Worm (Caenorhabditis elegans) whole organism, early embryonic: ENCODE data around the gene T19D12.6.

ENCODE experiments used
- B0310.2 ChIP-seq: sonication (generic microtip); optimal IDR thresholded peaks from 2 replicates; lab custom pipeline; 2016; ENCODE audit warnings: mild to moderate bottlenecking, missing genetic modification characterization, missing compliant biosample characterization
- ama-1 ChIP-seq: fragments of 150-350 bp; optimal IDR thresholded peaks from 2 replicates; lab custom pipeline; 2014

ce11 chrII:6598050-6598449, 44.9 kb downstream of the T19D12.6 start, which contains the start of gene dnj-8:
- TF ChIP-seq B0310.2 (tag; lab: Kevin White, UChicago): no peak
- no peak for TF ChIP-seq ama-1 (lab: Kevin White, UChicago)
